Fruit fly (Drosophila melanogaster): ENCODE results near the gene CG45676.

Gene CG45676

DNA sequence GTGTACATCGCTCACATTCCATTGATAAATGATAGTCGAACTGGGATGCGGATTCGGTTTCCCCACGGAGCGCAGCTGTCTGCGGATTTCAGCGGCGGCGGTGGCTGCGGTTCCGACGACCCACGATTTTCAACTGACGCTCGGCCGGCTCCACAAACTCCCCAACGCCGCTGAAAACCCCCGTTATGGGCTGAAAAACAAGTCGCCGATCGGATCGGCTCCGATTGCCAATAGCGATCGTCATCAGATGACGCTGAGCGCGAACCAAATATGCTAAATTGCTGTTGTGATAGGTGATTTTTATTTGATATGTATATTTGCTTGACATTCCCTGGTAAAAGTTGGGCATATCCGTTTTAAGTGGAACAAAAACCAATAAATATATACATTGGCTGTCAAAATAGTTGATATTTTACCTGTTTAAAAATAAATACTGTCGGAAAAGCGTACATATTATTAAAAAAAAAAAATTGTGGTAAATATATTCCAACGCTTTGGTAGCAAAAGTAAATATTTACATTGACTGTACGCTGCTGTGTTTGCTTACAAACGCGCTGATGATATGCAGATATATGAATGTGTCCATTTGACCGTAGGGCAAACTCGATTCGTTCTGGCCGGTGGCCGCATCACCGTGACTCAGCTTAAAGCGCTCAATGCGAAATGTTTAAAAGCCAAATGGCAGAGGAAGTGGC, 35.7 kb downstream of the CG45676 start:
- TF ChIP-seq EcR (GFP tag; optimal IDR thresholded peaks at IDR 0.05) (no peak), Dll (optimal IDR thresholded peaks at IDR 0.05) (no peak), pan (optimal IDR thresholded peaks at IDR 0.05) (no peak), psq (optimal IDR thresholded peaks at IDR 0.05) (no peak), CG8478 (optimal IDR thresholded peaks at IDR 0.05) (no peak), usp (GFP tag; optimal IDR thresholded peaks at IDR 0.05) (no peak)

DNA sequence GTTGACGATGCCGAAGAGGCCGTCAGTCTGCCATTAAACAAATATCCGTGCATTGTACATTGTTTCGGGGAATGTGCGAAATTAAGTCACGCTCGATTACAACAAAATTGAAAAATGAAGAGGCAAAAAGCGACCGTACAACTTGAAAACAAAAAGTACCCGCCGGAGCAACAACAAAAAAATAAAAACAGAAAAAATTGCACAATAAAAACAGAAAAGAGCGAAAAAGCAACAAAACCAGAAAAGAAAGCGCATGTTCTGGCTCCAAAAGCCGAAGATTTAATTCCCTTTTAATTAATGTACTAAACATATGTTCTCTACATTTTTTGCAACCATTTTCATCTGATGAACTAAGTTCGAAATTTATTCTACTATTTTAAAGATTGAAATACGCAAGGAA, 37.9 kb downstream of the CG45676 start:
- no peak for TF ChIP-seq usp (GFP tag; optimal IDR thresholded peaks at IDR 0.05)
- no peak for TF ChIP-seq psq (optimal IDR thresholded peaks at IDR 0.05)
- no peak for TF ChIP-seq pan (optimal IDR thresholded peaks at IDR 0.05)
- TF ChIP-seq EcR (GFP tag; optimal IDR thresholded peaks at IDR 0.05): no peak
- TF ChIP-seq CG8478 (optimal IDR thresholded peaks at IDR 0.05): no peak
- no peak for TF ChIP-seq Dll (optimal IDR thresholded peaks at IDR 0.05)

DNA sequence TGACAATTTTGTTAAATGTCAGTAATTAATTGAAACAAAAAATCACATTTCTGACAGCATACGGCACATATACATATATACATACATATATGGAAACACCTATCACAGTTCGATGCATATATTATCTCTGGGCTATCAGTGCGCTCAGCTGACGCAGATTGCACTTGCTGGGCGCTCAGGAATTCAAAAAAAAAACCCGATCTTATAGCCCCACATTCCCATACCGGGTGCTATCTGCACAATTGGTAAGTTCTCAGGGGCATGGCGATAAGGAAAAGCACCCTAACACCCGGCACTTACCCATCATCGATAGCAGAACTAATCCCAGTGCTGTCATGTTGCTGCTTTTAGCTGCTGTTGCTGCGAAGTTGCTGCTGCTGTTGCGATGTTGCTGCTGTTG, 38.6 kb downstream of the CG45676 start:
- TF ChIP-seq CG8478 (optimal IDR thresholded peaks at IDR 0.05): no peak
- TF ChIP-seq psq (optimal IDR thresholded peaks at IDR 0.05): no peak
- no peak for TF ChIP-seq pan (optimal IDR thresholded peaks at IDR 0.05)
- TF ChIP-seq EcR (GFP tag; optimal IDR thresholded peaks at IDR 0.05): no peak
- TF ChIP-seq Dll (optimal IDR thresholded peaks at IDR 0.05): no peak
- no peak for TF ChIP-seq usp (GFP tag; optimal IDR thresholded peaks at IDR 0.05)

DNA sequence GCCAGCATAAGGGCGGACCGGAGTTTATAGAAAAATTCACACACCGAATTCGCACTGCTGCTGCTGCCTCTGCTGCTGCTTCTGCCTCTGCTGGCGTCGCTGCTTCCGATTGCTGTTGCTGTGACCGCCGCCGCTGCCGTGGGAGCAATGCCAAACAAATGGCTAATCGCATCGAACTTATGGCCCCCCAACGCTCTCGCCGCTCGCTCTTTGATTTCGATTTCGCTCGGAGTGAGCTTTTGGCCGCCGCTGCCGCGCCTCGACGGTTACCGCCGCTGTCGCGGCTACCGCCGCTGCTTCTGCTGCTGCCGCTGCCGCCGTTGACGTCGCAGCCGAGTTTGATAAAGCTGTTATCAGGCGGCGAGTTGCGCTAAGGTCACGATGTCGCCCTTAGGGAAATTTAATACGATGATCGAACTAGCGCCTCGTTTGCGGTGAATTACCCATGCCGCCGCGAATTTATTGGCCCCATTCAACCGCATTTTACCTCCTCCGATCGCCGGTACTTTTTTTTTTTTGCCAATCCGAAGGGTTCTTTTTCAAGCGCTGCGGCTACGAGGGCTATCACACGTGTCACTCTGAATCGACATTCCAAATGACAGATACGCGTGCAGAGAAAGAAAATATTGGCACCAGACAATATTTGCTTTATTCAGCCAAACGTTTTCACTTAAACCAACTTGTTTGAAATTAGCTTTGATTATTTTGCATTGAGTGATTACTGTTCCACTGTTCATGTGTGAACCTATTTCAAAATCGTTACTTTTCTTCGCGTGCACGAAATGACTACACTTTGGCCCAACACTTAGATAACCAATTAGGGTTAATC, 39.6 kb downstream of the CG45676 start:
- no peak for TF ChIP-seq pan (optimal IDR thresholded peaks at IDR 0.05)
- TF ChIP-seq CG8478 (optimal IDR thresholded peaks at IDR 0.05): no peak
- TF ChIP-seq Dll (optimal IDR thresholded peaks at IDR 0.05): no peak
- no peak for TF ChIP-seq psq (optimal IDR thresholded peaks at IDR 0.05)
- TF ChIP-seq usp (GFP tag; optimal IDR thresholded peaks at IDR 0.05): no peak
- TF ChIP-seq EcR (GFP tag; optimal IDR thresholded peaks at IDR 0.05): no peak

DNA sequence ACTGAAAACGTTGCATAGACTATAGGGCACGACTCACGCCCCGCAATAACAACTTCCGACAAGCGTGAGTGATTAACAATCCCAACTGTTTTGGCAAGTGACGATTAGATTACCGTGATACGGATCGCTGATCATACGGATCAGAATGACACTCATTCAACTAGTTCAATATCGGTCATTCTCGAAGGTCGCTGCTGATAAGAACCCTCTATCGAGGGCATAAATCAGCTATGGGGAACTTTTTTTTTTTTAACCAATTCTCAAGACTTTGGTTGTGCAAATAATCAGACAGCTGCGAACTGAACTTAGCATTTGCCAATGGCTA, 40.1 kb downstream of the CG45676 start:
- TF ChIP-seq EcR (GFP tag; optimal IDR thresholded peaks at IDR 0.05): no peak
- no peak for TF ChIP-seq pan (optimal IDR thresholded peaks at IDR 0.05)
- no peak for TF ChIP-seq Dll (optimal IDR thresholded peaks at IDR 0.05)
- no peak for TF ChIP-seq usp (GFP tag; optimal IDR thresholded peaks at IDR 0.05)
- no peak for TF ChIP-seq psq (optimal IDR thresholded peaks at IDR 0.05)
- TF ChIP-seq CG8478 (optimal IDR thresholded peaks at IDR 0.05): no peak

DNA sequence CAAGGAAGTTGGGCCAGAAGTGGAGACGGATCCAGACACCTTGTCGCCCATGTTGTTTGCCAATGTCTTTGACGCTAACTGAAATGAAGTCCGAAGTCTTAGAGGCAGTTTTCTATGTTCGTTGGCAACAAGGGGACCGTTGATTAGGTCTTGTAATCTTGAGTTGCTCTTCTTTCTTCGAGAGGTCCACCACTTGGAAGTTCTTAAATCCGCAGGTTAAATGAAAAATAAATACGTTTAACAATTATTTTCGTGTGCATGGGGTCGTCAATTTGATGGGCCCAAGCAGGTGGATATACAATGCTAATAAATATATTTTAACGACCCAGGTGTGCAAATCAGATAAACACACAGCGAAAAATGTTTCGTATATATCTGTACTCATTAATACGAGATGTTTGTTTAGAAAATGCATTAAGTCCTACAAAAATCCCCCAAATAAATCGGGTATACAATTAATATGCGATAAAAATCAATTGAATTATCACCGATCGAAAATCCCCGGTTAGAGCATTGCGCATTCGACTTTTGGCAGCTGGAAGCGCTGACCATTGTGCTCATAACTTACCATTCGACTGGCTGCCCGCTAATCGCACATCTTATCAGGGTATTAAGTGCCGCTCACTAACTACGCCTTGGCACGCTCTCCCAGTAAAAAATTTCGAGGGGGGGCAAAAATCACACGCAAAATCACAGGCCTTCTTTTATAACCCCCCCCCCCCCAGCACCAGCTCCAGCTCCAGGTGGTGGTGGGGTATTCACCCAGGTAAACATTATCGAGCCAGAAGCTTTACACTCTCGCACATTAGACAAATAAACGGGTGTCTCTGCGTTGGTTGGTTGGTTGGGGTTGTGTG, 42.0 kb downstream of the CG45676 start, which contains the start of gene PGRP-LB:
TSS of gene PGRP-LB (minus strand) at position 51 of the 857 bp plus-strand sequence.
- no peak for TF ChIP-seq psq (optimal IDR thresholded peaks at IDR 0.05)
- TF ChIP-seq pan (optimal IDR thresholded peaks at IDR 0.05): no peak
- TF ChIP-seq Dll (optimal IDR thresholded peaks at IDR 0.05): no peak
- TF ChIP-seq usp (GFP tag; optimal IDR thresholded peaks at IDR 0.05): no peak
- no peak for TF ChIP-seq CG8478 (optimal IDR thresholded peaks at IDR 0.05)
- TF ChIP-seq EcR (GFP tag; optimal IDR thresholded peaks at IDR 0.05): no peak

DNA sequence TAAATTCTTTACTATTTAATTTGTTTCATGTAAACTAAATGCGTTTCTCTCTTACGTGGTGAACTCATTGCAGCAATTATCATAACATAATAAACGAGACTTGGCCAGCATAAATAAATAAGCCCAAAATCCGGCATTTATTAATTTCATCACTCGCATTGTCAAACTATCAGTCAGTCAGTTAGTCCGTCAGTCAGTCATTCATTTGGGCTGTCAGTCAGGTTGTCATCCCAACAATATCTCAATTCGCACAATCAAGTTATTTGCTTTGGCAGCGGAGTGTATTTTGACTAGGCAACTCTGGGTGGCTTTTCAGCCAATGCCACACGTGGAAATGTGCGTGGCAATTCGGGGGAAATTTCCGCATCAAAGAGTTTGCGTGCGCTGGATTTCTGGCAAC, 49.1 kb downstream of the CG45676 start:
- no peak for TF ChIP-seq EcR (GFP tag; optimal IDR thresholded peaks at IDR 0.05)
- TF ChIP-seq Dll (optimal IDR thresholded peaks at IDR 0.05): no peak
- no peak for TF ChIP-seq pan (optimal IDR thresholded peaks at IDR 0.05)
- no peak for TF ChIP-seq psq (optimal IDR thresholded peaks at IDR 0.05)
- no peak for TF ChIP-seq CG8478 (optimal IDR thresholded peaks at IDR 0.05)
- no peak for TF ChIP-seq usp (GFP tag; optimal IDR thresholded peaks at IDR 0.05)
